Worm (Caenorhabditis elegans): Measurements from ENCODE around the gene dnpp-1.

ce11 chrIII:5869429-5869828 lies 5.8 kb upstream of the dnpp-1 start, which contains the start of gene F01F1.15:
- TF ChIP-seq B0310.2 (tag; optimal IDR thresholded peaks at IDR 0.05) (no peak), aly-1 (tag; optimal IDR thresholded peaks at IDR 0.05) (no peak), ama-1 (optimal IDR thresholded peaks at IDR 0.05) (no peak), flt-1 (GFP tag; IDR thresholded peaks at IDR 0.05) (no peak), sea-1 (GFP tag; conservative IDR thresholded peaks at IDR 0.05) (no peak), tbx-37 (GFP tag; conservative IDR thresholded peaks at IDR 0.05) (no peak)

Data from whole organism, early embryonic.